Worm (Caenorhabditis elegans): ENCODE data around the gene bnc-1.

- TF ChIP-seq him-1 (tag; optimal IDR thresholded peaks at IDR 0.05) (no peak), W03F9.2 (tag; optimal IDR thresholded peaks at IDR 0.05) (no peak)
Measured at ce11 chrV:12241126-12241525, 35.7 kb downstream of the bnc-1 start, which contains the start of gene ttr-22.
